Worm (Caenorhabditis elegans) whole organism, mixed stage, embryonic: ENCODE data around the gene bmy-1.

Experiments
- bed-3 ChIP-seq: fragments of 200-800 bp; sonication (Bioruptor generic); optimal IDR thresholded peaks from 3 replicates; lab custom pipeline; 2018; ENCODE audit warnings: mild to moderate bottlenecking, missing genetic modification characterization, moderate library complexity, missing compliant biosample characterization
- blmp-1 ChIP-seq: fragments of 150-350 bp; optimal IDR thresholded peaks from 2 replicates; lab custom pipeline; 2014; ENCODE audit warnings: missing biosample characterization, missing genetic modification characterization
- ceh-83 ChIP-seq: fragments of 200-800 bp; sonication (Bioruptor generic); optimal IDR thresholded peaks from 2 replicates; lab custom pipeline; 2018; ENCODE audit warnings: mild to moderate bottlenecking, missing genetic modification characterization, missing compliant biosample characterization
- ces-1 ChIP-seq: fragments of 150-350 bp; optimal IDR thresholded peaks from 2 replicates; lab custom pipeline; 2014; ENCODE audit warnings: missing biosample characterization, missing genetic modification reagents, missing genetic modification characterization
- cnd-1 ChIP-seq: fragments of 200-800 bp; sonication (Bioruptor generic); optimal IDR thresholded peaks from 2 replicates; lab custom pipeline; 2018; ENCODE audit warnings: mild to moderate bottlenecking, missing genetic modification characterization, missing compliant biosample characterization
- drap-1 ChIP-seq: fragments of 200-800 bp; sonication (Bioruptor generic); optimal IDR thresholded peaks from 3 replicates; lab custom pipeline; 2018; ENCODE audit warnings: mild to moderate bottlenecking, missing genetic modification characterization, missing compliant biosample characterization
- elt-1 ChIP-seq: sonication (generic microtip); optimal IDR thresholded peaks from 2 replicates; lab custom pipeline; 2017; ENCODE audit warnings: missing genetic modification characterization, mild to moderate bottlenecking, missing compliant biosample characterization, antibody characterized with exemption, moderate library complexity, borderline replicate concordance; ENCODE audit not compliant: insufficient read depth
- elt-3 ChIP-seq: fragments of 150-350 bp; optimal IDR thresholded peaks from 2 replicates; lab custom pipeline; 2014; ENCODE audit warnings: missing biosample characterization, missing genetic modification characterization
- flh-1 ChIP-seq: fragments of 200-800 bp; sonication (Bioruptor generic); optimal IDR thresholded peaks from 2 replicates; lab custom pipeline; 2018; ENCODE audit warnings: mild to moderate bottlenecking, missing genetic modification characterization, moderate library complexity, missing compliant biosample characterization
- hlh-1 ChIP-seq: fragments of 150-350 bp; optimal IDR thresholded peaks from 2 replicates; lab custom pipeline; 2014; ENCODE audit warnings: missing biosample characterization, missing genetic modification reagents, missing genetic modification characterization
- lsy-2 ChIP-seq: fragments of 150-350 bp; optimal IDR thresholded peaks from 2 replicates; lab custom pipeline; 2014; ENCODE audit warnings: missing biosample characterization, missing genetic modification characterization
- mab-5 ChIP-seq: fragments of 150-350 bp; optimal IDR thresholded peaks from 2 replicates; lab custom pipeline; 2014; ENCODE audit warnings: missing biosample characterization, missing genetic modification characterization
- mep-1 ChIP-seq: fragments of 150-350 bp; optimal IDR thresholded peaks from 2 replicates; lab custom pipeline; 2017; ENCODE audit warnings: missing biosample characterization, missing genetic modification reagents, missing genetic modification characterization, inconsistent platforms
- nhr-237 ChIP-seq: fragments of 150-350 bp; optimal IDR thresholded peaks from 2 replicates; lab custom pipeline; 2014; ENCODE audit warnings: missing biosample characterization, missing genetic modification characterization
- nhr-28 ChIP-seq: fragments of 150-350 bp; optimal IDR thresholded peaks from 2 replicates; lab custom pipeline; 2014; ENCODE audit warnings: missing biosample characterization, missing genetic modification characterization
- snpc-4 ChIP-seq: fragments of 150-350 bp; optimal IDR thresholded peaks from 2 replicates; lab custom pipeline; 2014; ENCODE audit warnings: missing biosample characterization, missing genetic modification characterization
- sptf-1 ChIP-seq: sonication (generic microtip); optimal IDR thresholded peaks from 2 replicates; lab custom pipeline; 2017; ENCODE audit warnings: mild to moderate bottlenecking, missing genetic modification characterization, moderate library complexity, missing compliant biosample characterization
- unc-62 ChIP-seq: fragments of 150-350 bp; optimal IDR thresholded peaks from 2 replicates; lab custom pipeline; 2014; ENCODE audit warnings: missing biosample characterization, missing genetic modification reagents, missing genetic modification characterization
- ztf-11 ChIP-seq: fragments of 150-350 bp; optimal IDR thresholded peaks from 2 replicates; lab custom pipeline; 2014; ENCODE audit warnings: missing biosample characterization, missing genetic modification characterization

bmy-1 gene

DNA sequence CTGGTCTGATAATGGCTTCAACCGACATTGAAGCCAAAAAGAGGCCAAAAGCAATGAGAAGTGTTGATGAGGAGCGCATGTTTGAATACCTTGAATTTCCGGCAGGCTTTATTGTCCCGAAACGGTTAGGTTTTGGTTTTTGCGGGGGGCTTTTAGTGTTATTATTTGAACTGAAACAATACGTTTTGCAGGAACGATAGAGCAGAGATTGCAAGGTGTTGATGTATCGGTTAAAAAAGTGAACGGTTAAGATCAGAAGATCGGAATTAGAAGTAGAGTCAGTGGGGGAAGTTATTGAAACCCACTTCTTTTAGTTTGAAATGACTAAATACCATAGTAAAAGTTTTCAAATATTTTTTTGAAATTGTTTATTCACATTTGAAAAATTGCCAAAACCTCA lies 49.1 kb downstream of the bmy-1 start, which contains the start of gene clec-141:
Gene clec-141 (minus strand): TSS at position 101 of the 400 bp plus-strand sequence.
- TF ChIP-seq ces-1 (GFP tag; lab: Kevin White, UChicago), result no peak
- TF ChIP-seq ceh-83 (GFP tag; lab: Kevin White, UChicago), result no peak
- TF ChIP-seq ztf-11, result no peak
- no peak for TF ChIP-seq sptf-1 (tag; lab: Kevin White, UChicago)
- no peak for TF ChIP-seq snpc-4
- no peak for TF ChIP-seq elt-3
- TF ChIP-seq, all 35 proteins: peak for 0

DNA sequence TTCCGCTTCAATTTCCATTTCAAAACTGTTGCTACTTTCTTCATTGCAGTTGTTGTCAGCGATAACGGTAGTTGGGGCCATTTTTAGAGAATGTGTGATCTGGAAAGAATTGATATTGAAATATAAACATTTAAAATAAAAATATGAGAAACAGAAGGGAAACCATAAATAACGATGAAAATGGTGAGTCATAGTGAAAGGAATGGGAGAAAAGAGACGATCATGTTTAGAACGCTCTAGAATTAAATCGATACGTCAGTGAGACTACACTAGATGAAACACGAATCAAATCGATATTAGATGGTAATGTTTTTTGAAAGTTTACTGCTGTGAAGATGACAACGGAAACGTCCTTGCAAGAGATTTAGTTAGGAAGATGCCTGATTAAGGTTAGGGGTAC lies 50.4 kb downstream of the bmy-1 start, which contains the start of the genes EEED8.12 and EEED8.4:
Gene EEED8.12 (minus strand): TSS at position 101 of the 400 bp plus-strand sequence.
Gene EEED8.4 (plus strand): TSS at position 396 of the 400 bp plus-strand sequence.
- TF ChIP-seq flh-1, result no peak
- no peak for TF ChIP-seq nhr-237
- TF ChIP-seq drap-1 (GFP tag; lab: Kevin White, UChicago), result no peak
- no peak for TF ChIP-seq ces-1 (GFP tag; lab: Kevin White, UChicago)
- TF ChIP-seq nhr-28, result no peak
- no peak for TF ChIP-seq cnd-1 (tag; lab: Kevin White, UChicago)
- no peak for TF ChIP-seq mep-1
- TF ChIP-seq blmp-1, result no peak
- no peak for TF ChIP-seq hlh-1 (tag; lab: Kevin White, UChicago)
- TF ChIP-seq bed-3, result no peak
- no peak for TF ChIP-seq mab-5 (tag; lab: Kevin White, UChicago)
- no peak for TF ChIP-seq unc-62 (GFP tag; lab: Kevin White, UChicago)
- TF ChIP-seq elt-1, result no peak
- TF ChIP-seq lsy-2 (tag; lab: Kevin White, UChicago), result no peak
- no peak for TF ChIP-seq elt-3
